Worm (Caenorhabditis elegans) whole organism, L1 larva: Measurements from ENCODE around the gene F42C5.9.

ENCODE experiments used
- C34B4.2 ChIP-seq: sonication (generic microtip); optimal IDR thresholded peaks from 2 replicates; lab custom pipeline; 2017; ENCODE audit warnings: mild to moderate bottlenecking, missing genetic modification characterization, missing compliant biosample characterization
- Y116A8C.19 ChIP-seq: sonication (generic microtip); optimal IDR thresholded peaks from 2 replicates; lab custom pipeline; 2016; ENCODE audit warnings: missing compliant biosample characterization, missing genetic modification characterization, borderline replicate concordance
- aha-1 ChIP-seq: fragments of 150-350 bp; optimal IDR thresholded peaks from 2 replicates; lab custom pipeline; 2014; ENCODE audit warnings: missing biosample characterization, missing genetic modification characterization
- aly-2 ChIP-seq: fragments of 150-350 bp; optimal IDR thresholded peaks from 2 replicates; lab custom pipeline; 2014; ENCODE audit warnings: missing biosample characterization, missing genetic modification characterization
- ama-1 ChIP-seq: fragments of 150-350 bp; optimal IDR thresholded peaks from 2 replicates; lab custom pipeline; 2014
- ceh-82 ChIP-seq, 3 experiments: fragments of 150-350 bp in 1 of 3; sonication (generic microtip) in 2 of 3; optimal IDR thresholded peaks; 2 replicates each; lab custom pipeline; 2014 to 2017; ENCODE audit warnings: missing biosample characterization in 3 of 3, missing genetic modification characterization in 3 of 3
- efl-1 ChIP-seq, 4 experiments: fragments of 150-350 bp; optimal IDR thresholded peaks in 3 of 4; peaks in 1 of 4; 1 replicate in 1 of 4; 2 replicates in 3 of 4; lab custom pipeline; 2014; ENCODE audit warnings: missing biosample characterization in 2 of 4, missing genetic modification characterization in 2 of 4, missing genetic modification reagents in 2 of 4
- egl-27 ChIP-seq, 2 experiments: fragments of 150-350 bp in 1 of 2; sonication (generic microtip); optimal IDR thresholded peaks; 3 replicates each; lab custom pipeline; 2017 to 2018; ENCODE audit warnings: missing biosample characterization in 2 of 2, missing genetic modification characterization in 2 of 2, missing genetic modification reagents in 2 of 2
- elt-2 ChIP-seq: sonication (generic microtip); optimal IDR thresholded peaks from 2 replicates; lab custom pipeline; 2016; ENCODE audit warnings: missing genetic modification characterization, mild to moderate bottlenecking, inconsistent platforms, missing compliant biosample characterization, missing genetic modification reagents
- ets-5 ChIP-seq: fragments of 200-800 bp; sonication (Bioruptor generic); IDR thresholded peaks from 2 replicates; pipeline ENCODE4 v1.3.6; 2022; ENCODE audit warnings: missing genetic modification characterization, missing compliant biosample characterization
- fkh-10 ChIP-seq: sonication (generic microtip); optimal IDR thresholded peaks from 2 replicates; lab custom pipeline; 2017; ENCODE audit warnings: missing biosample characterization, missing genetic modification reagents, missing genetic modification characterization
- fkh-8 ChIP-seq: sonication (generic microtip); optimal IDR thresholded peaks from 2 replicates; lab custom pipeline; 2016; ENCODE audit warnings: mild to moderate bottlenecking, missing genetic modification characterization, missing compliant biosample characterization
- fos-1 ChIP-seq: fragments of 150-350 bp; optimal IDR thresholded peaks from 2 replicates; lab custom pipeline; 2014; ENCODE audit warnings: missing biosample characterization, missing genetic modification characterization
- hlh-4 ChIP-seq: sonication (generic microtip); optimal IDR thresholded peaks from 2 replicates; lab custom pipeline; 2016; ENCODE audit warnings: mild to moderate bottlenecking, missing genetic modification characterization, missing compliant biosample characterization
- irx-1 ChIP-seq: sonication (generic microtip); optimal IDR thresholded peaks from 2 replicates; lab custom pipeline; 2016; ENCODE audit warnings: missing genetic modification characterization, missing compliant biosample characterization
- lin-13 ChIP-seq: fragments of 150-350 bp; optimal IDR thresholded peaks from 2 replicates; lab custom pipeline; 2014; ENCODE audit warnings: missing biosample characterization, missing genetic modification reagents, missing genetic modification characterization
- lin-14 ChIP-seq: fragments of 200-800 bp; sonication (Bioruptor generic); optimal IDR thresholded peaks from 2 replicates; lab custom pipeline; 2018; ENCODE audit warnings: mild to moderate bottlenecking, missing genetic modification characterization, moderate library complexity, missing compliant biosample characterization
- lin-35 ChIP-seq, 2 experiments: fragments of 150-350 bp; optimal IDR thresholded peaks; 2 replicates each; lab custom pipeline; 2014; ENCODE audit warnings: missing biosample characterization in 2 of 2, missing genetic modification characterization in 2 of 2, missing genetic modification reagents in 2 of 2
- lin-39 ChIP-seq: fragments of 150-350 bp; optimal IDR thresholded peaks from 2 replicates; lab custom pipeline; 2014; ENCODE audit warnings: missing biosample characterization, missing genetic modification reagents, missing genetic modification characterization
- lir-3 ChIP-seq: sonication (generic microtip); optimal IDR thresholded peaks from 2 replicates; lab custom pipeline; 2016; ENCODE audit warnings: mild to moderate bottlenecking, missing genetic modification characterization, moderate library complexity, missing compliant biosample characterization; ENCODE audit not compliant: poor library complexity
- mab-9 ChIP-seq: fragments of 200-800 bp; sonication (Bioruptor generic); IDR thresholded peaks from 2 replicates; pipeline ENCODE4 v1.3.6; 2022; ENCODE audit warnings: missing genetic modification reagents, missing genetic modification characterization, missing compliant biosample characterization
- mdl-1 ChIP-seq, 2 experiments: fragments of 150-350 bp; optimal IDR thresholded peaks; 2 replicates each; lab custom pipeline; 2014 to 2017; ENCODE audit warnings: missing biosample characterization in 2 of 2, missing genetic modification characterization in 2 of 2, inconsistent platforms in 1 of 2
- mef-2 ChIP-seq: fragments of 150-350 bp; optimal IDR thresholded peaks from 2 replicates; lab custom pipeline; 2014; ENCODE audit warnings: missing biosample characterization, missing genetic modification characterization
- mep-1 ChIP-seq: fragments of 150-350 bp; optimal IDR thresholded peaks from 2 replicates; lab custom pipeline; 2014; ENCODE audit warnings: missing biosample characterization, missing genetic modification characterization
- nhr-11 ChIP-seq: fragments of 150-350 bp; optimal IDR thresholded peaks from 2 replicates; lab custom pipeline; 2014; ENCODE audit warnings: missing biosample characterization, missing genetic modification characterization
- nhr-12 ChIP-seq: sonication (generic microtip); optimal IDR thresholded peaks from 2 replicates; lab custom pipeline; 2017; ENCODE audit warnings: missing biosample characterization, missing genetic modification characterization
- nhr-19 ChIP-seq: fragments of 200-800 bp; sonication (Bioruptor generic); conservative IDR thresholded peaks from 2 replicates; pipeline ENCODE4 v1.3.6; 2022; ENCODE audit warnings: missing genetic modification characterization, missing compliant biosample characterization
- nhr-237 ChIP-seq: fragments of 150-350 bp; optimal IDR thresholded peaks from 2 replicates; lab custom pipeline; 2014; ENCODE audit warnings: missing biosample characterization, missing genetic modification characterization
- nhr-71 ChIP-seq: sonication (generic microtip); optimal IDR thresholded peaks from 2 replicates; lab custom pipeline; 2016; ENCODE audit warnings: mild to moderate bottlenecking, missing genetic modification characterization, moderate library complexity, missing compliant biosample characterization
- pag-3 ChIP-seq: sonication (generic microtip); optimal IDR thresholded peaks from 2 replicates; lab custom pipeline; 2017; ENCODE audit warnings: missing genetic modification characterization, mild to moderate bottlenecking, missing compliant biosample characterization, antibody characterized with exemption, borderline replicate concordance; ENCODE audit not compliant: insufficient read depth
- pqm-1 ChIP-seq: sonication (generic microtip); optimal IDR thresholded peaks from 3 replicates; lab custom pipeline; 2017; ENCODE audit warnings: missing biosample characterization, missing genetic modification characterization
- rnt-1 ChIP-seq: sonication (generic microtip); optimal IDR thresholded peaks from 2 replicates; lab custom pipeline; 2016; ENCODE audit warnings: mild to moderate bottlenecking, missing genetic modification characterization, moderate library complexity, missing compliant biosample characterization
- sptf-1 ChIP-seq: fragments of 150-350 bp; optimal IDR thresholded peaks from 2 replicates; lab custom pipeline; 2014; ENCODE audit warnings: missing biosample characterization, missing genetic modification characterization
- sup-37 ChIP-seq: fragments of 200-800 bp; sonication (Bioruptor generic); optimal IDR thresholded peaks from 2 replicates; lab custom pipeline; 2018; ENCODE audit warnings: mild to moderate bottlenecking, missing genetic modification characterization, missing compliant biosample characterization
- swsn-7 ChIP-seq: sonication (generic microtip); optimal IDR thresholded peaks from 2 replicates; lab custom pipeline; 2016; ENCODE audit warnings: missing genetic modification characterization, missing compliant biosample characterization
- tbx-2 ChIP-seq: sonication (generic microtip); optimal IDR thresholded peaks from 2 replicates; lab custom pipeline; 2016; ENCODE audit warnings: missing genetic modification characterization, missing compliant biosample characterization
- unc-30 ChIP-seq: sonication (generic microtip); optimal IDR thresholded peaks from 2 replicates; lab custom pipeline; 2017; ENCODE audit warnings: missing biosample characterization, missing genetic modification characterization
- unc-62 ChIP-seq: fragments of 150-350 bp; optimal IDR thresholded peaks from 2 replicates; lab custom pipeline; 2014; ENCODE audit warnings: missing biosample characterization, missing genetic modification reagents, missing genetic modification characterization
- unc-98 ChIP-seq: fragments of 200-800 bp; sonication (Bioruptor generic); IDR thresholded peaks from 2 replicates; pipeline ENCODE4 v1.3.6; 2022; ENCODE audit warnings: missing genetic modification characterization, missing compliant biosample characterization
- vab-15 ChIP-seq: sonication (generic microtip); optimal IDR thresholded peaks from 2 replicates; lab custom pipeline; 2017; ENCODE audit warnings: missing genotype, mild to moderate bottlenecking, missing genetic modification characterization, missing compliant biosample characterization
- zip-4 ChIP-seq: fragments of 200-800 bp; sonication (Bioruptor generic); optimal IDR thresholded peaks from 2 replicates; lab custom pipeline; 2018; ENCODE audit warnings: mild to moderate bottlenecking, missing genetic modification characterization, moderate library complexity, missing compliant biosample characterization
- ztf-4 ChIP-seq: fragments of 150-350 bp; optimal IDR thresholded peaks from 2 replicates; lab custom pipeline; 2014; ENCODE audit warnings: missing biosample characterization, missing genetic modification characterization

F42C5.9 gene

ce11 chrIV:7325698-7326097 lies 8.8 kb upstream of the F42C5.9 start:
- TF ChIP-seq unc-98 (no peak), unc-30 (no peak), lir-3 (tag; lab: Kevin White, UChicago) (no peak), tbx-2 (no peak), elt-2 (tag; lab: Kevin White, UChicago) (peak; percentile 52), efl-1 (optimal IDR thresholded peaks at IDR 0.05; lab: Kevin White, UChicago) (no peak), efl-1 (GFP tag; optimal IDR thresholded peaks at IDR 0.05 in 1 of 2; lab: Kevin White, UChicago) (peak in 1 of 2 experiments; percentile 28), sptf-1 (no peak), lin-39 (tag; lab: Kevin White, UChicago) (no peak), fos-1 (no peak)

ce11 chrIV:7324913-7325312 lies 8.0 kb upstream of the F42C5.9 start:
- TF ChIP-seq irx-1 (tag; lab: Kevin White, UChicago): no peak
- TF ChIP-seq elt-2 (tag; lab: Kevin White, UChicago): no peak
- no peak for TF ChIP-seq ceh-82 (tag; optimal IDR thresholded peaks at IDR 0.05; lab: Kevin White, UChicago)
- no peak for TF ChIP-seq aly-2 (tag; lab: Kevin White, UChicago)
- TF ChIP-seq C34B4.2 (tag; lab: Kevin White, UChicago): no peak
- no peak for TF ChIP-seq sup-37 (GFP tag; lab: Kevin White, UChicago)

ce11 chrIV:7323904-7324303 lies 7.0 kb upstream of the F42C5.9 start:
- no peak for TF ChIP-seq vab-15 (tag; lab: Kevin White, UChicago)
- TF ChIP-seq pqm-1 (tag; lab: Kevin White, UChicago): no peak
- no peak for TF ChIP-seq efl-1 (optimal IDR thresholded peaks at IDR 0.05; lab: Kevin White, UChicago)
- TF ChIP-seq efl-1 (GFP tag; optimal IDR thresholded peaks at IDR 0.05 in 1 of 2; lab: Kevin White, UChicago): peak in 1 of 2 experiments; percentile 54

ce11 chrIV:7320688-7321087 lies 3.8 kb upstream of the F42C5.9 start:
- TF ChIP-seq hlh-4 (tag; lab: Kevin White, UChicago) (no peak), efl-1 (optimal IDR thresholded peaks at IDR 0.05; lab: Kevin White, UChicago) (no peak), efl-1 (GFP tag; optimal IDR thresholded peaks at IDR 0.05 in 1 of 2; lab: Kevin White, UChicago) (peak in 1 of 2 experiments; percentile 22)
- TF ChIP-seq, all 84 proteins: peak for 1

- peak; percentile 26 for TF ChIP-seq lir-3 (tag; lab: Kevin White, UChicago)
- TF ChIP-seq nhr-12 (tag; lab: Kevin White, UChicago): no peak
- peak; percentile 71 for TF ChIP-seq nhr-11 (tag; lab: Kevin White, UChicago)
- TF ChIP-seq mab-9 (GFP tag; lab: Robert Waterston, UW): no peak
- no peak for TF ChIP-seq zip-4 (GFP tag; lab: Kevin White, UChicago)
- peak; percentile 49 for TF ChIP-seq fkh-10
- TF ChIP-seq aly-2 (tag; lab: Kevin White, UChicago): no peak
- TF ChIP-seq Y116A8C.19 (tag; lab: Kevin White, UChicago): no peak
- peak; percentile 77 to 79 for TF ChIP-seq egl-27 (tag; optimal IDR thresholded peaks at IDR 0.05; lab: Kevin White, UChicago)
- peak; percentile 73 for TF ChIP-seq ztf-4 (tag; lab: Kevin White, UChicago)
- peak; percentile 87 for TF ChIP-seq swsn-7
- no peak for TF ChIP-seq ets-5 (GFP tag; lab: Robert Waterston, UW)
- peak; percentile 67 for TF ChIP-seq rnt-1 (tag; lab: Kevin White, UChicago)
- TF ChIP-seq fkh-8: peak; percentile 88
- TF ChIP-seq pag-3 (tag; lab: Kevin White, UChicago): peak; percentile 3
- peak in 1 of 2 experiments; percentile 91 for TF ChIP-seq mdl-1 (tag; optimal IDR thresholded peaks at IDR 0.05; lab: Kevin White, UChicago)
- TF ChIP-seq mef-2: peak; percentile 16
- TF ChIP-seq unc-62: no peak
- TF ChIP-seq lin-35 (GFP tag; optimal IDR thresholded peaks at IDR 0.05; lab: Kevin White, UChicago): peak; percentile 48 to 59
- peak; percentile 32 for TF ChIP-seq aha-1
- no peak for TF ChIP-seq ama-1 (lab: Kevin White, UChicago)
- no peak for TF ChIP-seq nhr-237 (tag; lab: Kevin White, UChicago)
- peak; percentile 80 for TF ChIP-seq nhr-19
- TF ChIP-seq mep-1: peak; percentile 82
- TF ChIP-seq fos-1: peak; percentile 15
- no peak for TF ChIP-seq vab-15 (tag; lab: Kevin White, UChicago)
- TF ChIP-seq irx-1 (tag; lab: Kevin White, UChicago): peak; percentile 53
- TF ChIP-seq lin-14 (GFP tag; lab: Kevin White, UChicago): peak; percentile 100
- TF ChIP-seq nhr-71 (tag; lab: Kevin White, UChicago): peak; percentile 95
- peak; percentile 29 for TF ChIP-seq lin-13 (GFP tag; lab: Kevin White, UChicago)
- TF ChIP-seq C34B4.2 (tag; lab: Kevin White, UChicago): no peak
- no peak for TF ChIP-seq unc-98
Observed at ce11 chrIV:7319931-7320435, 3.1 kb upstream of the F42C5.9 start.
